Worm (Caenorhabditis elegans) whole organism, mixed stage, embryonic: ENCODE measurements around the gene srw-84.

ENCODE experiments used
- ces-1 ChIP-seq: fragments of 150-350 bp; optimal IDR thresholded peaks from 2 replicates; lab custom pipeline; 2014; ENCODE audit warnings: missing biosample characterization, missing genetic modification reagents, missing genetic modification characterization
- drap-1 ChIP-seq: fragments of 200-800 bp; sonication (Bioruptor generic); optimal IDR thresholded peaks from 3 replicates; lab custom pipeline; 2018; ENCODE audit warnings: mild to moderate bottlenecking, missing genetic modification characterization, missing compliant biosample characterization
- hlh-1 ChIP-seq: fragments of 150-350 bp; optimal IDR thresholded peaks from 2 replicates; lab custom pipeline; 2014; ENCODE audit warnings: missing biosample characterization, missing genetic modification reagents, missing genetic modification characterization
- lin-13 ChIP-seq: fragments of 150-350 bp; optimal IDR thresholded peaks from 2 replicates; lab custom pipeline; 2014; ENCODE audit warnings: missing biosample characterization, missing genetic modification characterization
- lsy-2 ChIP-seq: fragments of 150-350 bp; optimal IDR thresholded peaks from 2 replicates; lab custom pipeline; 2014; ENCODE audit warnings: missing biosample characterization, missing genetic modification characterization
- nhr-237 ChIP-seq: fragments of 150-350 bp; optimal IDR thresholded peaks from 2 replicates; lab custom pipeline; 2014; ENCODE audit warnings: missing biosample characterization, missing genetic modification characterization
- nhr-76 ChIP-seq: sonication (generic microtip); optimal IDR thresholded peaks from 2 replicates; lab custom pipeline; 2017; ENCODE audit warnings: missing biosample characterization, missing genetic modification characterization
- pha-4 ChIP-seq: fragments of 150-350 bp; optimal IDR thresholded peaks from 2 replicates; lab custom pipeline; 2018; ENCODE audit warnings: missing biosample characterization, missing genetic modification reagents, missing genetic modification characterization
- unc-39 ChIP-seq: fragments of 150-350 bp; optimal IDR thresholded peaks from 2 replicates; lab custom pipeline; 2014; ENCODE audit warnings: missing biosample characterization, missing genetic modification characterization
- unc-62 ChIP-seq: fragments of 150-350 bp; optimal IDR thresholded peaks from 2 replicates; lab custom pipeline; 2014; ENCODE audit warnings: missing biosample characterization, missing genetic modification reagents, missing genetic modification characterization

DNA sequence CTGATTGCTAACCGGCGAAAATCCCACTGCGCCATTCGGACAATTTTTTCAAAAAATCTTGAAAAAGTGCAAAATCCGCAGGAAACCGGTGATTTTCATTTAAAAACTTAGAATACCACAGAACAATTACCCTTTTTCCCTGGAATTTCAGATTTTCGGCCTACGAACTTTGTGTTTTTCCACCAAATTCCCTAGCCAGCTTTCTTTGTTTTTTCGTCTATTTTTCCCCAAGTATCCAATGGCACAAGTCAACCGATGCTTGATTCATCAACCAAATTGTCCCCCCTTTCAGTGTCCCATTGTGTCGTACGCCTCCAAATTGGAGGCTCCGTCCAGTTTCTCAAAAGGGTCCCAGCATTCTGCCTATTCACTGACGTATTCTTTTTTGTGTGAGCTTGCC lies 10.9 kb upstream of the srw-84 start, which contains the start of gene Y43F8A.1:
- TF ChIP-seq ces-1 (GFP tag; lab: Kevin White, UChicago) (no peak), drap-1 (GFP tag; lab: Kevin White, UChicago) (no peak), unc-39 (tag; lab: Kevin White, UChicago) (no peak), hlh-1 (tag; lab: Kevin White, UChicago) (no peak), lin-13 (tag; lab: Kevin White, UChicago) (no peak), nhr-76 (tag; lab: Kevin White, UChicago) (no peak), pha-4 (tag; lab: Kevin White, UChicago) (no peak), unc-62 (GFP tag; lab: Kevin White, UChicago) (no peak), nhr-237 (tag; lab: Kevin White, UChicago) (no peak), lsy-2 (tag; lab: Kevin White, UChicago) (no peak)
